Worm (Caenorhabditis elegans) whole organism, L1 larva: ENCODE results near the gene pho-5.
A peak's percentile ranks its signal among the peaks of the same experiment; 100 is the strongest.

Experiments used
- ama-1 ChIP-seq: fragments of 150-350 bp; optimal IDR thresholded peaks from 2 replicates; lab custom pipeline; 2014
- ceh-8 ChIP-seq: fragments of 200-800 bp; sonication (Bioruptor generic); optimal IDR thresholded peaks from 2 replicates; lab custom pipeline; 2018; ENCODE audit warnings: mild to moderate bottlenecking, missing genetic modification characterization, moderate library complexity, missing compliant biosample characterization
- ceh-82 ChIP-seq, 3 experiments: fragments of 150-350 bp in 1 of 3; sonication (generic microtip) in 2 of 3; optimal IDR thresholded peaks; 2 replicates each; lab custom pipeline; 2014 to 2017; ENCODE audit warnings: missing biosample characterization in 3 of 3, missing genetic modification characterization in 3 of 3
- efl-1 ChIP-seq, 4 experiments: fragments of 150-350 bp; optimal IDR thresholded peaks in 3 of 4; peaks in 1 of 4; 1 replicate in 1 of 4; 2 replicates in 3 of 4; lab custom pipeline; 2014; ENCODE audit warnings: missing biosample characterization in 2 of 4, missing genetic modification characterization in 2 of 4, missing genetic modification reagents in 2 of 4
- lin-35 ChIP-seq, 2 experiments: fragments of 150-350 bp; optimal IDR thresholded peaks; 2 replicates each; lab custom pipeline; 2014; ENCODE audit warnings: missing biosample characterization in 2 of 2, missing genetic modification characterization in 2 of 2, missing genetic modification reagents in 2 of 2
- lsy-2 ChIP-seq, 2 experiments: fragments of 150-350 bp; optimal IDR thresholded peaks; 2 replicates each; lab custom pipeline; 2014; ENCODE audit warnings: missing biosample characterization in 2 of 2, missing genetic modification characterization in 2 of 2
- mep-1 ChIP-seq: fragments of 150-350 bp; optimal IDR thresholded peaks from 2 replicates; lab custom pipeline; 2014; ENCODE audit warnings: missing biosample characterization, missing genetic modification characterization
- nhr-11 ChIP-seq: fragments of 150-350 bp; optimal IDR thresholded peaks from 2 replicates; lab custom pipeline; 2014; ENCODE audit warnings: missing biosample characterization, missing genetic modification characterization
- nhr-237 ChIP-seq: fragments of 150-350 bp; optimal IDR thresholded peaks from 2 replicates; lab custom pipeline; 2014; ENCODE audit warnings: missing biosample characterization, missing genetic modification characterization
- pqm-1 ChIP-seq: sonication (generic microtip); optimal IDR thresholded peaks from 3 replicates; lab custom pipeline; 2017; ENCODE audit warnings: missing biosample characterization, missing genetic modification characterization
- ztf-11 ChIP-seq, 2 experiments: sonication (generic microtip); optimal IDR thresholded peaks; 2 replicates each; lab custom pipeline; 2016 to 2017; ENCODE audit warnings: missing genetic modification characterization in 2 of 2, missing biosample characterization in 1 of 2, missing compliant biosample characterization in 1 of 2

DNA sequence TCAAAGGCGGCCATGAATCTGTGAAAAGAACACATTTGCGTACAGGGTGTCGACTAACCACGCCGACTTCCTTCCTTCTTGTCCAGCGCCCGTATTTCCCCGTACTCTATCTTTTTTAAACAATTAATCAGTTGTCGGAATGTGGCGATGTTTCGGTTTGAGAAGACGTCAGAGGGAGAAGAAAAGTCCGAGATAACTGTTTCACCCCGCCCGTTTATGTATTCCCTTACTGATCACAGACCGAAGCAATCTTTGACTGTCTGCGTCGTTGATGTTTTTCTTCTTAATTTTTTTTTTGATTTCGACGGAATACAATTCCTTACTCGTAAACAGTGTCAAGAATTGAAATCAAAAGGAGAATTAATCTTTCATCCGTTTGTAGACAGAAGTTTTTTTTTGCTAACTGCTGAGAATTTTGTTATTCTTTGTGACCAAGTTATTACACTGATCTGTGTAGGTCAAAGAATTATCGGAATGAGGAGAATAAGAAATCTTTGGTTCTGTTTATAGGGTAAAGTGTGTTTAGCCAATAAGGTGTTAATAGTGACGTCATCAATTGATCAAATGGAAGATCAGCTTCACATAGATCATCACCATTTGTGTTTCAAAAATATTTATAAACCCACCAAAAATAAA is 11.5 kb upstream of the pho-5 start:
- TF ChIP-seq ceh-82 (tag; optimal IDR thresholded peaks at IDR 0.05; lab: Kevin White, UChicago) = no peak
- TF ChIP-seq efl-1 (optimal IDR thresholded peaks at IDR 0.05; lab: Kevin White, UChicago) = no peak
- TF ChIP-seq efl-1 (GFP tag; optimal IDR thresholded peaks at IDR 0.05 in 1 of 2; lab: Kevin White, UChicago) = peak in 1 of 2 experiments; percentile 79
- peak in 1 of 2 experiments; percentile 34 for TF ChIP-seq lin-35 (GFP tag; optimal IDR thresholded peaks at IDR 0.05; lab: Kevin White, UChicago)
- TF ChIP-seq nhr-11 (tag; lab: Kevin White, UChicago) = no peak
- peak in 1 of 2 experiments; percentile 33 for TF ChIP-seq lsy-2 (tag; optimal IDR thresholded peaks at IDR 0.05; lab: Kevin White, UChicago)
- TF ChIP-seq mep-1 (tag; lab: Kevin White, UChicago) = no peak
- TF ChIP-seq nhr-237 (tag; lab: Kevin White, UChicago) = no peak
- TF ChIP-seq pqm-1 = no peak
- TF ChIP-seq ama-1 (lab: Kevin White, UChicago) = no peak
- no peak for TF ChIP-seq ztf-11 (tag; optimal IDR thresholded peaks at IDR 0.05; lab: Kevin White, UChicago)
- no peak for TF ChIP-seq ceh-8
